Worm (Caenorhabditis elegans) whole organism, young adult: ENCODE results near the gene arrd-16.
A peak's percentile ranks its signal among the peaks of the same experiment; 100 is the strongest.

Source experiments
- C17E4.6 ChIP-seq: fragments of 200-800 bp; sonication (Bioruptor generic); IDR thresholded peaks from 2 replicates; pipeline ENCODE4 v1.3.6; 2022; ENCODE audit warnings: missing genetic modification reagents, missing genetic modification characterization, missing compliant biosample characterization
- D2030.7 ChIP-seq: fragments of 200-800 bp; sonication (Bioruptor generic); IDR thresholded peaks from 2 replicates; pipeline ENCODE4 v1.3.6; 2022; ENCODE audit warnings: missing genetic modification reagents, missing genetic modification characterization, missing compliant biosample characterization
- F33H1.4 ChIP-seq: fragments of 200-800 bp; sonication (Bioruptor generic); IDR thresholded peaks from 2 replicates; pipeline ENCODE4 v1.3.6; 2022; ENCODE audit warnings: missing genetic modification reagents, missing genetic modification characterization, missing compliant biosample characterization
- F37B4.10 ChIP-seq: fragments of 200-800 bp; sonication (Bioruptor generic); IDR thresholded peaks from 2 replicates; pipeline ENCODE4 v1.3.6; 2022; ENCODE audit warnings: missing genetic modification characterization, missing compliant biosample characterization
- F49E8.2 ChIP-seq: sonication (generic microtip); optimal IDR thresholded peaks from 3 replicates; lab custom pipeline; 2017; ENCODE audit warnings: missing genetic modification characterization, mild to moderate bottlenecking, missing compliant biosample characterization, antibody characterized with exemption, moderate library complexity; ENCODE audit not compliant: insufficient read depth
- Y53G8AR.9 ChIP-seq: fragments of 200-800 bp; sonication (Bioruptor generic); conservative IDR thresholded peaks from 2 replicates; pipeline ENCODE4 v1.3.6; 2022; ENCODE audit warnings: missing genetic modification reagents, missing genetic modification characterization, missing compliant biosample characterization
- Y95B8A.8 ChIP-seq: fragments of 200-800 bp; sonication (Bioruptor generic); IDR thresholded peaks from 2 replicates; pipeline ENCODE4 v1.3.6; 2022; ENCODE audit warnings: missing genetic modification reagents, missing genetic modification characterization, missing compliant biosample characterization
- athp-1 ChIP-seq: sonication (generic microtip); optimal IDR thresholded peaks from 2 replicates; lab custom pipeline; 2017; ENCODE audit warnings: mild to moderate bottlenecking, missing genetic modification characterization, missing compliant biosample characterization
- cebp-1 ChIP-seq, 2 experiments: fragments of 200-800 bp in 1 of 2; sonication (Bioruptor generic) in 1 of 2; sonication (generic microtip) in 1 of 2; IDR thresholded peaks in 1 of 2; optimal IDR thresholded peaks in 1 of 2; 2 replicates each; pipeline versions ENCODE4 v1.3.6 to Lab custom; 2017 to 2022; ENCODE audit warnings: missing compliant biosample characterization in 2 of 2, missing genetic modification characterization in 2 of 2, mild to moderate bottlenecking in 1 of 2, missing genetic modification reagents in 1 of 2, moderate library complexity in 1 of 2
- ceh-79 ChIP-seq: sonication (generic microtip); optimal IDR thresholded peaks from 2 replicates; lab custom pipeline; 2017; ENCODE audit warnings: mild to moderate bottlenecking, missing genetic modification characterization, missing compliant biosample characterization
- ceh-91 ChIP-seq: fragments of 200-800 bp; sonication (Bioruptor generic); IDR thresholded peaks from 2 replicates; pipeline ENCODE4 v1.3.6; 2022; ENCODE audit warnings: missing genetic modification reagents, missing genetic modification characterization, missing compliant biosample characterization
- chd-7 ChIP-seq: sonication (generic microtip); optimal IDR thresholded peaks from 2 replicates; lab custom pipeline; 2016; ENCODE audit warnings: mild to moderate bottlenecking, missing genetic modification characterization, moderate library complexity, missing compliant biosample characterization
- dpff-1 ChIP-seq: sonication (generic microtip); optimal IDR thresholded peaks from 2 replicates; lab custom pipeline; 2017; ENCODE audit warnings: mild to moderate bottlenecking, missing genetic modification characterization, missing compliant biosample characterization
- efl-1 ChIP-seq: fragments of 150-350 bp; optimal IDR thresholded peaks from 2 replicates; lab custom pipeline; 2014; ENCODE audit warnings: missing biosample characterization, missing genetic modification reagents, missing genetic modification characterization
- ekl-4 ChIP-seq: fragments of 200-800 bp; sonication (Bioruptor generic); IDR thresholded peaks from 2 replicates; pipeline ENCODE4 v1.3.6; 2022; ENCODE audit warnings: missing genetic modification reagents, missing genetic modification characterization, missing compliant biosample characterization
- ets-4 ChIP-seq: fragments of 200-800 bp; sonication (Bioruptor generic); optimal IDR thresholded peaks from 2 replicates; lab custom pipeline; 2018; ENCODE audit warnings: mild to moderate bottlenecking, missing genetic modification characterization, missing compliant biosample characterization
- him-1 ChIP-seq: sonication (generic microtip); optimal IDR thresholded peaks from 2 replicates; lab custom pipeline; 2016; ENCODE audit warnings: missing genotype, missing genetic modification reagents, missing genetic modification characterization, missing compliant biosample characterization
- lin-35 ChIP-seq, 3 experiments: fragments of 150-350 bp in 2 of 3; sonication (generic microtip) in 1 of 3; optimal IDR thresholded peaks; 2 replicates each; lab custom pipeline; 2014 to 2018; ENCODE audit warnings: missing biosample characterization in 3 of 3, missing genetic modification characterization in 3 of 3, missing genetic modification reagents in 3 of 3
- lin-54 ChIP-seq: fragments of 200-800 bp; sonication (Bioruptor generic); optimal IDR thresholded peaks from 2 replicates; lab custom pipeline; 2018; ENCODE audit warnings: mild to moderate bottlenecking, missing genetic modification characterization, missing compliant biosample characterization
- lsl-1 ChIP-seq: fragments of 200-800 bp; sonication (Bioruptor generic); optimal IDR thresholded peaks from 2 replicates; lab custom pipeline; 2018; ENCODE audit warnings: mild to moderate bottlenecking, missing genetic modification characterization, moderate library complexity, missing compliant biosample characterization
- madf-6 ChIP-seq: fragments of 200-800 bp; sonication (Bioruptor generic); IDR thresholded peaks from 2 replicates; pipeline ENCODE4 v1.3.6; 2022; ENCODE audit warnings: missing genetic modification reagents, missing genetic modification characterization, missing compliant biosample characterization
- madf-8 ChIP-seq: fragments of 200-800 bp; sonication (Bioruptor generic); conservative IDR thresholded peaks from 2 replicates; pipeline ENCODE4 v1.3.6; 2022; ENCODE audit warnings: missing genetic modification reagents, missing genetic modification characterization, missing compliant biosample characterization
- mcd-1 ChIP-seq: fragments of 200-800 bp; sonication (Bioruptor generic); IDR thresholded peaks from 2 replicates; pipeline ENCODE4 v1.3.6; 2022; ENCODE audit warnings: missing genetic modification reagents, missing genetic modification characterization, missing compliant biosample characterization
- nhr-80 ChIP-seq: sonication (generic microtip); optimal IDR thresholded peaks from 2 replicates; lab custom pipeline; 2016; ENCODE audit warnings: missing genetic modification characterization, missing compliant biosample characterization
- pbrm-1 ChIP-seq: fragments of 200-800 bp; sonication (Bioruptor generic); IDR thresholded peaks from 2 replicates; pipeline ENCODE4 v1.3.6; 2022; ENCODE audit warnings: missing genetic modification reagents, missing genetic modification characterization, missing compliant biosample characterization
- rcor-1 ChIP-seq: fragments of 200-800 bp; sonication (Bioruptor generic); IDR thresholded peaks from 2 replicates; pipeline ENCODE4 v1.3.6; 2022; ENCODE audit warnings: missing genetic modification reagents, missing genetic modification characterization, missing compliant biosample characterization
- snpc-1.3 ChIP-seq: sonication (generic microtip); optimal IDR thresholded peaks from 2 replicates; lab custom pipeline; 2017; ENCODE audit warnings: missing genetic modification characterization, mild to moderate bottlenecking, missing compliant biosample characterization, antibody characterized with exemption, moderate library complexity, missing genotype, missing genetic modification reagents; ENCODE audit not compliant: insufficient read depth
- sptf-2 ChIP-seq: fragments of 200-800 bp; sonication (Bioruptor generic); optimal IDR thresholded peaks from 2 replicates; lab custom pipeline; 2018; ENCODE audit warnings: mild to moderate bottlenecking, missing genetic modification characterization, missing compliant biosample characterization
- tlf-1 ChIP-seq: fragments of 200-800 bp; sonication (Bioruptor generic); optimal IDR thresholded peaks from 2 replicates; lab custom pipeline; 2018; ENCODE audit warnings: mild to moderate bottlenecking, missing genetic modification characterization, missing compliant biosample characterization
- xnd-1 ChIP-seq: sonication (generic microtip); optimal IDR thresholded peaks from 2 replicates; lab custom pipeline; 2016; ENCODE audit warnings: missing genotype, missing genetic modification reagents, missing genetic modification characterization, missing compliant biosample characterization
- ztf-28 ChIP-seq: fragments of 200-800 bp; sonication (Bioruptor generic); IDR thresholded peaks from 2 replicates; pipeline ENCODE4 v1.3.6; 2022; ENCODE audit warnings: missing genetic modification reagents, missing genetic modification characterization, missing compliant biosample characterization

Gene arrd-16

ce11 chrIII:12453785-12454184 lies 30.7 kb upstream of the arrd-16 start:
- TF ChIP-seq nhr-80 (tag; lab: Kevin White, UChicago) (peak; percentile 37), rcor-1 (GFP tag; lab: Robert Waterston, UW) (peak; percentile 34; the same call in 1 of the 2 replicates), Y53G8AR.9 (GFP tag; lab: Robert Waterston, UW) (no peak), cebp-1 (GFP tag; IDR thresholded peaks at IDR 0.05; lab: Robert Waterston, UW) (no peak), cebp-1 (tag; optimal IDR thresholded peaks at IDR 0.05; lab: Kevin White, UChicago) (peak; percentile 2)
- TF ChIP-seq, all 124 proteins: peak for 3

ce11 chrIII:12455651-12456420 lies 28.7 kb upstream of the arrd-16 start:
- peak; percentile 49 for TF ChIP-seq mcd-1 (GFP tag; lab: Robert Waterston, UW)
- TF ChIP-seq snpc-1.3 (tag; lab: Kevin White, UChicago), result no peak
- peak; percentile 34; the same call in 1 of the 2 replicates for TF ChIP-seq ekl-4 (GFP tag; lab: Robert Waterston, UW)
- no peak for TF ChIP-seq ceh-79 (tag; lab: Kevin White, UChicago)
- no peak for TF ChIP-seq F49E8.2 (tag; lab: Kevin White, UChicago)
- no peak for TF ChIP-seq chd-7
- no peak for TF ChIP-seq sptf-2 (GFP tag; lab: Kevin White, UChicago)
- TF ChIP-seq ztf-28 (GFP tag; lab: Robert Waterston, UW), result no peak

- TF ChIP-seq athp-1 (peak; percentile 24), pbrm-1 (GFP tag; lab: Robert Waterston, UW) (0 out of 2 replicates have a peak, but pooled peaks have one; percentile 11), D2030.7 (peak; percentile 57; the same call in 1 of the 2 replicates), tlf-1 (peak; percentile 11), C17E4.6 (GFP tag; lab: Robert Waterston, UW) (no peak), F37B4.10 (GFP tag; lab: Robert Waterston, UW) (no peak), him-1 (peak; percentile 47), dpff-1 (tag; lab: Kevin White, UChicago) (no peak), ceh-91 (GFP tag; lab: Robert Waterston, UW) (peak; percentile 67; the same call in 1 of the 2 replicates), efl-1 (GFP tag; lab: Kevin White, UChicago) (peak; percentile 61), nhr-80 (tag; lab: Kevin White, UChicago) (peak; percentile 67), madf-8 (GFP tag; lab: Robert Waterston, UW) (peak; percentile 78), mcd-1 (GFP tag; lab: Robert Waterston, UW) (peak; percentile 56; the same call in 1 of the 2 replicates), xnd-1 (tag; lab: Kevin White, UChicago) (peak; percentile 98), F33H1.4 (GFP tag; lab: Robert Waterston, UW) (peak; percentile 94), F49E8.2 (tag; lab: Kevin White, UChicago) (no peak), lin-35 (GFP tag; optimal IDR thresholded peaks at IDR 0.05; lab: Kevin White, UChicago) (no peak), ztf-28 (GFP tag; lab: Robert Waterston, UW) (no peak), ets-4 (GFP tag; lab: Kevin White, UChicago) (no peak), madf-6 (GFP tag; lab: Robert Waterston, UW) (peak; percentile 91), Y95B8A.8 (GFP tag; lab: Robert Waterston, UW) (0 out of 2 replicates have a peak, but pooled peaks have one; percentile 36), lin-54 (GFP tag; lab: Kevin White, UChicago) (peak; percentile 59), lsl-1 (GFP tag; lab: Kevin White, UChicago) (peak; percentile 99), cebp-1 (GFP tag; IDR thresholded peaks at IDR 0.05; lab: Robert Waterston, UW) (no peak), cebp-1 (tag; optimal IDR thresholded peaks at IDR 0.05; lab: Kevin White, UChicago) (peak; percentile 51)
- TF ChIP-seq, all 124 proteins: peak for 17
Measured at ce11 chrIII:12456801-12457647, 27.5 kb upstream of the arrd-16 start, which contains the start of the genes scav-3 and Y49E10.21. TSS of gene scav-3 (minus strand) at chrIII:12456850. TSS of gene Y49E10.21 (plus strand) at chrIII:12457597.
